Worm (Caenorhabditis elegans) whole organism, late embryonic: Measurements from ENCODE around the gene sre-50.

Source experiments
- ahr-1 ChIP-seq: sonication (generic microtip); optimal IDR thresholded peaks from 2 replicates; lab custom pipeline; 2016; ENCODE audit warnings: missing genetic modification characterization, missing compliant biosample characterization
- ceh-19 ChIP-seq: fragments of 200-800 bp; sonication (Bioruptor generic); optimal IDR thresholded peaks from 2 replicates; lab custom pipeline; 2018; ENCODE audit warnings: mild to moderate bottlenecking, missing genetic modification characterization, missing compliant biosample characterization
- ceh-6 ChIP-seq: fragments of 200-800 bp; sonication (Bioruptor generic); optimal IDR thresholded peaks from 2 replicates; lab custom pipeline; 2018; ENCODE audit warnings: mild to moderate bottlenecking, missing genetic modification characterization, missing compliant biosample characterization
- che-1 ChIP-seq: sonication (generic microtip); optimal IDR thresholded peaks from 2 replicates; lab custom pipeline; 2016; ENCODE audit warnings: mild to moderate bottlenecking, missing genetic modification characterization, missing compliant biosample characterization
- elt-4 ChIP-seq: sonication (generic microtip); optimal IDR thresholded peaks from 2 replicates; lab custom pipeline; 2016; ENCODE audit warnings: missing genetic modification characterization, missing compliant biosample characterization
- fax-1 ChIP-seq: sonication (generic microtip); optimal IDR thresholded peaks from 2 replicates; lab custom pipeline; 2016; ENCODE audit warnings: missing genotype, missing genetic modification characterization, missing compliant biosample characterization
- fkh-10 ChIP-seq: fragments of 150-350 bp; optimal IDR thresholded peaks from 2 replicates; lab custom pipeline; 2014; ENCODE audit warnings: missing biosample characterization, missing genetic modification reagents, missing genetic modification characterization
- nfya-1 ChIP-seq: sonication (generic microtip); optimal IDR thresholded peaks from 2 replicates; lab custom pipeline; 2017; ENCODE audit warnings: missing genetic modification characterization, mild to moderate bottlenecking, missing compliant biosample characterization, antibody characterized with exemption, moderate library complexity
- pag-3 ChIP-seq: sonication (generic microtip); optimal IDR thresholded peaks from 2 replicates; lab custom pipeline; 2016; ENCODE audit warnings: missing compliant biosample characterization, missing genetic modification characterization, borderline replicate concordance
- pha-4 ChIP-seq: fragments of 150-350 bp; optimal IDR thresholded peaks from 2 replicates; lab custom pipeline; 2018; ENCODE audit warnings: missing biosample characterization, missing genetic modification reagents, missing genetic modification characterization
- rnt-1 ChIP-seq: sonication (generic microtip); optimal IDR thresholded peaks from 2 replicates; lab custom pipeline; 2016; ENCODE audit warnings: missing genetic modification characterization, missing compliant biosample characterization
- unc-55 ChIP-seq: sonication (generic microtip); optimal IDR thresholded peaks from 2 replicates; lab custom pipeline; 2017; ENCODE audit warnings: missing biosample characterization, missing genetic modification reagents, missing genetic modification characterization

- TF ChIP-seq ceh-19 (GFP tag; lab: Kevin White, UChicago) (no peak), che-1 (tag; lab: Kevin White, UChicago) (no peak), elt-4 (tag; lab: Kevin White, UChicago) (no peak), fkh-10 (GFP tag; lab: Kevin White, UChicago) (no peak), pha-4 (tag; lab: Kevin White, UChicago) (no peak), pag-3 (tag; lab: Kevin White, UChicago) (no peak), rnt-1 (tag; lab: Kevin White, UChicago) (no peak), unc-55 (GFP tag; lab: Kevin White, UChicago) (no peak), nfya-1 (tag; lab: Kevin White, UChicago) (no peak), fax-1 (tag; lab: Kevin White, UChicago) (no peak), ahr-1 (tag; lab: Kevin White, UChicago) (no peak), ceh-6 (GFP tag; lab: Kevin White, UChicago) (no peak)
Measured at ce11 chrII:12352115-12352514, 48.8 kb downstream of the sre-50 start, which contains the start of gene ras-1.
